Worm (Caenorhabditis elegans): ENCODE data around the gene cyk-4.

- no peak for TF ChIP-seq mep-1 (tag; optimal IDR thresholded peaks at IDR 0.05)
- no peak for TF ChIP-seq dpl-1 (GFP tag; optimal IDR thresholded peaks at IDR 0.05)
- TF ChIP-seq ama-1 (optimal IDR thresholded peaks at IDR 0.05), result no peak
- TF ChIP-seq ztf-11 (tag; optimal IDR thresholded peaks at IDR 0.05), result no peak
- TF ChIP-seq elt-3 (tag; optimal IDR thresholded peaks at IDR 0.05), result no peak
These were observed 5.2 kb downstream of the cyk-4 start for ce11 chrIII:13765782-13766181.
